Worm (Caenorhabditis elegans) whole organism, early embryonic: ENCODE measurements around the gene R10F2.5.

Experiments used
- B0310.2 ChIP-seq: sonication (generic microtip); optimal IDR thresholded peaks from 2 replicates; lab custom pipeline; 2016; ENCODE audit warnings: mild to moderate bottlenecking, missing genetic modification characterization, missing compliant biosample characterization
- F13C5.2 ChIP-seq: sonication (generic microtip); optimal IDR thresholded peaks from 2 replicates; lab custom pipeline; 2017; ENCODE audit warnings: mild to moderate bottlenecking, missing genetic modification characterization, inconsistent platforms, missing compliant biosample characterization
- aly-1 ChIP-seq: sonication (generic microtip); optimal IDR thresholded peaks from 2 replicates; lab custom pipeline; 2016; ENCODE audit warnings: missing genetic modification characterization, missing compliant biosample characterization
- ama-1 ChIP-seq: fragments of 150-350 bp; optimal IDR thresholded peaks from 2 replicates; lab custom pipeline; 2014
- ceh-13 ChIP-seq: fragments of 200-800 bp; sonication (Bioruptor generic); optimal IDR thresholded peaks from 2 replicates; lab custom pipeline; 2018; ENCODE audit warnings: mild to moderate bottlenecking, missing genetic modification characterization, missing compliant biosample characterization
- ceh-36 ChIP-seq: sonication (generic microtip); optimal IDR thresholded peaks from 2 replicates; lab custom pipeline; 2016; ENCODE audit warnings: missing genetic modification characterization, inconsistent platforms, missing compliant biosample characterization
- ets-7 ChIP-seq: sonication (generic microtip); optimal IDR thresholded peaks from 2 replicates; lab custom pipeline; 2016; ENCODE audit warnings: missing genotype, missing genetic modification characterization, missing compliant biosample characterization
- flt-1 ChIP-seq: fragments of 200-800 bp; sonication (Bioruptor generic); IDR thresholded peaks from 2 replicates; pipeline ENCODE4 v1.3.6; 2022; ENCODE audit warnings: missing genetic modification characterization, missing compliant biosample characterization
- hmbx-1 ChIP-seq: sonication (generic microtip); optimal IDR thresholded peaks from 2 replicates; lab custom pipeline; 2016; ENCODE audit warnings: mild to moderate bottlenecking, missing genetic modification characterization, missing compliant biosample characterization
- hmg-4 ChIP-seq: fragments of 200-800 bp; sonication (Bioruptor generic); optimal IDR thresholded peaks from 2 replicates; lab custom pipeline; 2018; ENCODE audit warnings: mild to moderate bottlenecking, missing genetic modification characterization, missing compliant biosample characterization
- hnd-1 ChIP-seq: sonication (generic microtip); optimal IDR thresholded peaks from 2 replicates; lab custom pipeline; 2016; ENCODE audit warnings: missing genetic modification characterization, missing compliant biosample characterization
- pes-1 ChIP-seq: fragments of 200-800 bp; sonication (Bioruptor generic); IDR thresholded peaks from 2 replicates; pipeline ENCODE4 v1.3.6; 2022; ENCODE audit warnings: missing genetic modification reagents, missing genetic modification characterization, missing compliant biosample characterization
- scrt-1 ChIP-seq: fragments of 200-800 bp; sonication (Bioruptor generic); IDR thresholded peaks from 2 replicates; pipeline ENCODE4 v1.3.6; 2022; ENCODE audit warnings: missing genetic modification characterization, missing compliant biosample characterization
- sea-1 ChIP-seq: fragments of 200-800 bp; sonication (Bioruptor generic); conservative IDR thresholded peaks from 2 replicates; pipeline ENCODE4 v1.3.6; 2022; ENCODE audit warnings: missing genetic modification characterization, missing compliant biosample characterization
- tbx-11 ChIP-seq: fragments of 200-800 bp; sonication (Bioruptor generic); IDR thresholded peaks from 2 replicates; pipeline ENCODE4 v1.3.6; 2022; ENCODE audit warnings: missing genetic modification characterization, missing compliant biosample characterization
- tbx-37 ChIP-seq: fragments of 200-800 bp; sonication (Bioruptor generic); conservative IDR thresholded peaks from 2 replicates; pipeline ENCODE4 v1.3.6; 2022; ENCODE audit warnings: missing genetic modification reagents, missing genetic modification characterization, missing compliant biosample characterization
- tra-4 ChIP-seq: sonication (generic microtip); optimal IDR thresholded peaks from 2 replicates; lab custom pipeline; 2017; ENCODE audit warnings: missing genetic modification characterization, missing compliant biosample characterization

The R10F2.5 gene

ce11 chrIII:2920281-2920680 lies 4.3 kb downstream of the R10F2.5 start:
- no peak for TF ChIP-seq tbx-37
- no peak for TF ChIP-seq B0310.2 (tag; lab: Kevin White, UChicago)
- TF ChIP-seq F13C5.2 (tag; lab: Kevin White, UChicago): no peak
- no peak for TF ChIP-seq sea-1 (GFP tag; lab: Robert Waterston, UW)
- no peak for TF ChIP-seq hmg-4
- TF ChIP-seq hnd-1 (tag; lab: Kevin White, UChicago): no peak
- TF ChIP-seq ets-7 (tag; lab: Kevin White, UChicago): no peak
- no peak for TF ChIP-seq pes-1 (GFP tag; lab: Robert Waterston, UW)
- no peak for TF ChIP-seq aly-1 (tag; lab: Kevin White, UChicago)
- no peak for TF ChIP-seq ceh-13

ce11 chrIII:2918655-2919054 lies 5.9 kb downstream of the R10F2.5 start:
- TF ChIP-seq ama-1 (lab: Kevin White, UChicago) (no peak), pes-1 (GFP tag; lab: Robert Waterston, UW) (no peak), aly-1 (tag; lab: Kevin White, UChicago) (no peak), ets-7 (tag; lab: Kevin White, UChicago) (no peak), hmg-4 (no peak), tbx-11 (GFP tag; lab: Robert Waterston, UW) (no peak), tra-4 (tag; lab: Kevin White, UChicago) (no peak), flt-1 (GFP tag; lab: Robert Waterston, UW) (no peak), hmbx-1 (tag; lab: Kevin White, UChicago) (no peak), tbx-37 (no peak), sea-1 (GFP tag; lab: Robert Waterston, UW) (no peak), F13C5.2 (tag; lab: Kevin White, UChicago) (no peak), scrt-1 (GFP tag; lab: Robert Waterston, UW) (no peak), ceh-13 (no peak), ceh-36 (tag; lab: Kevin White, UChicago) (no peak), B0310.2 (tag; lab: Kevin White, UChicago) (no peak), hnd-1 (tag; lab: Kevin White, UChicago) (no peak)

ce11 chrIII:2914029-2914428 lies 10.5 kb downstream of the R10F2.5 start:
- TF ChIP-seq tra-4 (tag; lab: Kevin White, UChicago): no peak
- no peak for TF ChIP-seq flt-1 (GFP tag; lab: Robert Waterston, UW)
- no peak for TF ChIP-seq ceh-36 (tag; lab: Kevin White, UChicago)
- TF ChIP-seq tbx-37: no peak
- TF ChIP-seq ceh-13: no peak
- no peak for TF ChIP-seq hmg-4
- TF ChIP-seq F13C5.2 (tag; lab: Kevin White, UChicago): no peak
- no peak for TF ChIP-seq pes-1 (GFP tag; lab: Robert Waterston, UW)
- no peak for TF ChIP-seq B0310.2 (tag; lab: Kevin White, UChicago)
- TF ChIP-seq ets-7 (tag; lab: Kevin White, UChicago): no peak
- no peak for TF ChIP-seq sea-1 (GFP tag; lab: Robert Waterston, UW)
- TF ChIP-seq hnd-1 (tag; lab: Kevin White, UChicago): no peak
- TF ChIP-seq aly-1 (tag; lab: Kevin White, UChicago): no peak
- no peak for TF ChIP-seq scrt-1 (GFP tag; lab: Robert Waterston, UW)
- no peak for TF ChIP-seq hmbx-1 (tag; lab: Kevin White, UChicago)
- no peak for TF ChIP-seq ama-1 (lab: Kevin White, UChicago)
- no peak for TF ChIP-seq tbx-11 (GFP tag; lab: Robert Waterston, UW)

ce11 chrIII:2912916-2913315 lies 11.6 kb downstream of the R10F2.5 start:
- TF ChIP-seq ama-1 (lab: Kevin White, UChicago) (no peak), sea-1 (GFP tag; lab: Robert Waterston, UW) (no peak), ceh-36 (tag; lab: Kevin White, UChicago) (peak; percentile 32), scrt-1 (GFP tag; lab: Robert Waterston, UW) (no peak)

- no peak for TF ChIP-seq F13C5.2 (tag; lab: Kevin White, UChicago)
- TF ChIP-seq ceh-13: no peak
- TF ChIP-seq aly-1 (tag; lab: Kevin White, UChicago): no peak
- TF ChIP-seq tbx-11 (GFP tag; lab: Robert Waterston, UW): no peak
- TF ChIP-seq ets-7 (tag; lab: Kevin White, UChicago): no peak
- no peak for TF ChIP-seq hnd-1 (tag; lab: Kevin White, UChicago)
- no peak for TF ChIP-seq tbx-37
- no peak for TF ChIP-seq pes-1 (GFP tag; lab: Robert Waterston, UW)
- no peak for TF ChIP-seq sea-1 (GFP tag; lab: Robert Waterston, UW)
These were observed 14.0 kb downstream of the R10F2.5 start, which contains the start of gene cdh-1 for ce11 chrIII:2910606-2911005. TSS of gene cdh-1 (plus strand) at chrIII:2910906.

- TF ChIP-seq tbx-11 (GFP tag; lab: Robert Waterston, UW) (no peak), ceh-13 (no peak), B0310.2 (tag; lab: Kevin White, UChicago) (no peak), hmbx-1 (tag; lab: Kevin White, UChicago) (no peak), ets-7 (tag; lab: Kevin White, UChicago) (no peak), tbx-37 (no peak), aly-1 (tag; lab: Kevin White, UChicago) (no peak), hnd-1 (tag; lab: Kevin White, UChicago) (no peak), F13C5.2 (tag; lab: Kevin White, UChicago) (no peak), scrt-1 (GFP tag; lab: Robert Waterston, UW) (no peak), hmg-4 (no peak), sea-1 (GFP tag; lab: Robert Waterston, UW) (no peak), tra-4 (tag; lab: Kevin White, UChicago) (no peak)
These were observed 15.7 kb downstream of the R10F2.5 start for ce11 chrIII:2908859-2909258.

- TF ChIP-seq tra-4 (tag; lab: Kevin White, UChicago) (no peak), ceh-36 (tag; lab: Kevin White, UChicago) (no peak), B0310.2 (tag; lab: Kevin White, UChicago) (no peak), tbx-37 (no peak), hmg-4 (no peak), ets-7 (tag; lab: Kevin White, UChicago) (no peak), hmbx-1 (tag; lab: Kevin White, UChicago) (no peak), ceh-13 (no peak)
These were observed 16.7 kb downstream of the R10F2.5 start for ce11 chrIII:2907819-2908218.
